Worm (Caenorhabditis elegans) whole organism, L4 larva: ENCODE measurements around the gene eif-2Balpha.
A peak's percentile ranks its signal among the peaks of the same experiment; 100 is the strongest.

Experiments
- ama-1 ChIP-seq: fragments of 150-350 bp; optimal IDR thresholded peaks from 2 replicates; lab custom pipeline; 2014; ENCODE audit warnings: inconsistent platforms, mixed read lengths
- dve-1 ChIP-seq: sonication (generic microtip); optimal IDR thresholded peaks from 2 replicates; lab custom pipeline; 2017; ENCODE audit warnings: antibody characterized with exemption, mild to moderate bottlenecking, missing genetic modification characterization, missing compliant biosample characterization; ENCODE audit not compliant: insufficient read depth
- jun-1 ChIP-seq: fragments of 150-350 bp; optimal IDR thresholded peaks from 2 replicates; lab custom pipeline; 2014; ENCODE audit warnings: missing biosample characterization, missing genetic modification reagents, missing genetic modification characterization
- lir-3 ChIP-seq: sonication (generic microtip); optimal IDR thresholded peaks from 2 replicates; lab custom pipeline; 2016; ENCODE audit warnings: mild to moderate bottlenecking, missing genetic modification characterization, missing compliant biosample characterization
- pha-4 ChIP-seq, 2 experiments: fragments of 150-350 bp in 1 of 2; fragments of 200-800 bp in 1 of 2; sonication (Bioruptor generic) in 1 of 2; IDR thresholded peaks in 1 of 2; optimal IDR thresholded peaks in 1 of 2; 2 replicates each; pipeline versions ENCODE4 v1.3.6 to Lab custom; 2014 to 2022; ENCODE audit warnings: missing genetic modification characterization in 2 of 2, missing genetic modification reagents in 2 of 2, missing biosample characterization in 1 of 2, missing compliant biosample characterization in 1 of 2
- skn-1 ChIP-seq: fragments of 150-350 bp; optimal IDR thresholded peaks from 2 replicates; lab custom pipeline; 2014; ENCODE audit warnings: missing biosample characterization, missing genetic modification characterization
- unc-130 ChIP-seq: sonication (generic microtip); optimal IDR thresholded peaks from 2 replicates; lab custom pipeline; 2016; ENCODE audit warnings: missing genetic modification reagents, missing genetic modification characterization, missing compliant biosample characterization

ce11 chrIII:9546016-9546659, 3.2 kb downstream of the eif-2Balpha start, which contains the start of gene unc-16:
- no peak for TF ChIP-seq unc-130 (GFP tag; lab: Kevin White, UChicago)
- peak; percentile 86 for TF ChIP-seq ama-1 (lab: Kevin White, UChicago)
- TF ChIP-seq skn-1 (tag; lab: Kevin White, UChicago) = no peak
- TF ChIP-seq pha-4 (GFP tag; IDR thresholded peaks at IDR 0.05; lab: Robert Waterston, UW) = peak; percentile 59; the same call in 1 of the 2 replicates
- TF ChIP-seq pha-4 (tag; optimal IDR thresholded peaks at IDR 0.05; lab: Kevin White, UChicago) = peak; percentile 82
- TF ChIP-seq lir-3 (tag; lab: Kevin White, UChicago) = no peak
- TF ChIP-seq dve-1 (tag; lab: Kevin White, UChicago) = peak; percentile 80
- no peak for TF ChIP-seq jun-1 (tag; lab: Kevin White, UChicago)
